Worm (Caenorhabditis elegans): ENCODE measurements around the gene dnj-11.

The dnj-11 gene

DNA sequence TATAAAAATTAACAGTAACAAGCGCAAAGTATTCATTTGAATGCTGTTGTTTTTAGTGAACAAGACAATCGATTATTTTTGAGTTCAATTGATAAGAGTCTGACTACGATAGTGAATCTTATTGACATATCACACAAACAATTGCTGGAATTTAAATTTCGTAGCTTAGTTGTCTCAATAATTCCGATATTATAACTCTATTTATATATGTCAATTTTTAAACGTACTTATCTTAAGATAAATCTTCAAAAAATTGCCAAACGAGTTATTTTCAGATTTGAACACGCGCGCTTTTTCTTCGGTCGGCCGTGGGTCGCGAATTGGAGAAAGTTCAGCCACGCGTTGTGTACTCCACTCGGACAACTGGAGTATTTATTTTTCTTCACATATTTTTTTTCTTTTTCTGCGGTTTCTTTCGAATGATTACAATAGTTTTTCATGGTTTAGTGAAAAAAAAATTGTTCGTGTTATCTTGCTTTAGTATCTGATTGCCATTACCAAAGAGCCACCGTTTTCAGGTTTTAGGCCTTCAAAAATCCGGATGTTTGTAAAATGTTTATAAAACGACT is 46.1 kb downstream of the dnj-11 start, which contains the start of the genes cest-5.1 and C01B10.9:
cest-5.1 (minus strand) TSS at position 51 of the 569 bp plus-strand sequence.
C01B10.9 (plus strand) TSS at position 519 of the 569 bp plus-strand sequence.
- TF ChIP-seq nhr-76 (tag; optimal IDR thresholded peaks at IDR 0.05) (no peak), ceh-9 (tag; optimal IDR thresholded peaks at IDR 0.05) (no peak), egl-27 (tag; optimal IDR thresholded peaks at IDR 0.05) (no peak), fkh-2 (tag; optimal IDR thresholded peaks at IDR 0.05) (no peak), nhr-43 (tag; optimal IDR thresholded peaks at IDR 0.05; ENCODE audit: poor library complexity, severe bottlenecking) (peak; percentile 91), ceh-28 (tag; optimal IDR thresholded peaks at IDR 0.05) (peak; percentile 37), nhr-11 (tag; optimal IDR thresholded peaks at IDR 0.05) (no peak), sea-2 (GFP tag; optimal IDR thresholded peaks at IDR 0.05) (no peak), elt-1 (tag; optimal IDR thresholded peaks at IDR 0.05) (no peak), nhr-25 (tag; optimal IDR thresholded peaks at IDR 0.05) (no peak), pha-4 (tag; optimal IDR thresholded peaks at IDR 0.05) (peak; percentile 78), lin-39 (tag; optimal IDR thresholded peaks at IDR 0.05) (no peak), nhr-28 (tag; optimal IDR thresholded peaks at IDR 0.05) (no peak), aly-2 (tag; optimal IDR thresholded peaks at IDR 0.05) (no peak), hmg-11 (tag; optimal IDR thresholded peaks at IDR 0.05) (peak; percentile 25), lin-15B (tag; optimal IDR thresholded peaks at IDR 0.05) (peak; percentile 83), fos-1 (tag; optimal IDR thresholded peaks at IDR 0.05) (no peak), mdl-1 (tag; optimal IDR thresholded peaks at IDR 0.05) (no peak), mml-1 (tag; optimal IDR thresholded peaks at IDR 0.05) (no peak), elt-2 (tag; optimal IDR thresholded peaks at IDR 0.05) (peak; percentile 49), fkh-10 (GFP tag; optimal IDR thresholded peaks at IDR 0.05) (no peak), skn-1 (tag; optimal IDR thresholded peaks at IDR 0.05) (no peak), ztf-4 (tag; optimal IDR thresholded peaks at IDR 0.05) (no peak), unc-39 (tag; optimal IDR thresholded peaks at IDR 0.05) (no peak), R02D3.7 (tag; optimal IDR thresholded peaks at IDR 0.05) (peak; percentile 53), egl-5 (tag; optimal IDR thresholded peaks at IDR 0.05) (no peak), zag-1 (tag; optimal IDR thresholded peaks at IDR 0.05) (no peak), ztf-11 (tag; optimal IDR thresholded peaks at IDR 0.05) (no peak), nfya-1 (tag; optimal IDR thresholded peaks at IDR 0.05; ENCODE audit: insufficient read depth) (peak; percentile 80), nhr-77 (tag; optimal IDR thresholded peaks at IDR 0.05) (no peak), ZK546.5 (tag; optimal IDR thresholded peaks at IDR 0.05) (no peak), lsy-12 (tag; optimal IDR thresholded peaks at IDR 0.05) (peak; percentile 61), nhr-12 (tag; optimal IDR thresholded peaks at IDR 0.05) (no peak), daf-12 (tag; optimal IDR thresholded peaks at IDR 0.05) (no peak), pqm-1 (tag; optimal IDR thresholded peaks at IDR 0.05) (peak; percentile 18), jun-1 (tag; optimal IDR thresholded peaks at IDR 0.05) (no peak), ama-1 (optimal IDR thresholded peaks at IDR 0.05) (no peak), ceh-82 (tag; optimal IDR thresholded peaks at IDR 0.05) (no peak), nhr-237 (tag; optimal IDR thresholded peaks at IDR 0.05) (no peak), ceh-16 (tag; optimal IDR thresholded peaks at IDR 0.05) (no peak), eor-1 (tag; optimal IDR thresholded peaks at IDR 0.05) (no peak), unc-62 (GFP tag; optimal IDR thresholded peaks at IDR 0.05) (no peak), nhr-23 (tag; optimal IDR thresholded peaks at IDR 0.05) (no peak), nhr-67 (tag; optimal IDR thresholded peaks at IDR 0.05) (no peak), elt-3 (tag; optimal IDR thresholded peaks at IDR 0.05) (no peak), snpc-4 (tag; optimal IDR thresholded peaks at IDR 0.05) (peak; percentile 31), tbx-2 (tag; optimal IDR thresholded peaks at IDR 0.05) (no peak)

All from whole organism, L3 larva.